Worm (Caenorhabditis elegans): Measurements from ENCODE around the gene slc-36.1.

- TF ChIP-seq ref-1 (GFP tag; conservative IDR thresholded peaks at IDR 0.05) (no peak), med-1 (GFP tag; optimal IDR thresholded peaks at IDR 0.05; ENCODE audit: insufficient read depth) (no peak), flt-1 (GFP tag; IDR thresholded peaks at IDR 0.05) (no peak), tab-1 (GFP tag; IDR thresholded peaks at IDR 0.05) (no peak)
These were observed 6.5 kb downstream of the slc-36.1 start, which contains the start of gene Y43F4B.10 for ce11 chrIII:13313788-13314187.
